Fruit fly (Drosophila melanogaster) whole organism, adult: Measurements from ENCODE around the gene tbc.

ENCODE experiments used
- CG11617 ChIP-seq: fragments of 200-800 bp; sonication (Bioruptor generic); optimal IDR thresholded peaks from 2 replicates; lab custom pipeline; 2017; ENCODE audit warnings: mild to moderate bottlenecking, missing biosample characterization, missing genetic modification reagents, missing genetic modification characterization
- CG12768 ChIP-seq: fragments of 200-800 bp; sonication (Bioruptor generic); optimal IDR thresholded peaks from 2 replicates; lab custom pipeline; 2017; ENCODE audit warnings: missing biosample characterization, missing genetic modification characterization, mild to moderate bottlenecking, moderate library complexity, missing genetic modification reagents
- CG7045 ChIP-seq: fragments of 200-800 bp; sonication (Bioruptor generic); optimal IDR thresholded peaks from 2 replicates; lab custom pipeline; 2017; ENCODE audit warnings: missing biosample characterization, mild to moderate bottlenecking, missing genetic modification characterization
- Crg-1 ChIP-seq: fragments of 200-800 bp; sonication (Bioruptor generic); optimal IDR thresholded peaks from 2 replicates; lab custom pipeline; 2016; ENCODE audit warnings: missing biosample characterization, missing genetic modification characterization
- Hr96 ChIP-seq: fragments of 200-800 bp; sonication (Bioruptor generic); optimal IDR thresholded peaks from 2 replicates; lab custom pipeline; 2016; ENCODE audit warnings: missing biosample characterization, missing genetic modification characterization
- bab1 ChIP-seq: fragments of 200-800 bp; sonication (Bioruptor generic); optimal IDR thresholded peaks from 3 replicates; lab custom pipeline; 2019; ENCODE audit warnings: missing biosample characterization, mild to moderate bottlenecking, missing genetic modification characterization, moderate library complexity
- cnc ChIP-seq, 2 experiments: fragments of >200 bp; optimal IDR thresholded peaks; 2 replicates each; lab custom pipeline; 2017
- kay ChIP-seq: fragments of 200-800 bp; sonication (Bioruptor generic); peaks from one replicate; lab custom pipeline; 2016; ENCODE audit warnings: missing biosample characterization, missing genetic modification characterization, borderline replicate concordance
- tj ChIP-seq: fragments of 200-800 bp; sonication (Bioruptor generic); optimal IDR thresholded peaks from 3 replicates; lab custom pipeline; 2017; ENCODE audit warnings: missing biosample characterization, mild to moderate bottlenecking, missing genetic modification characterization, moderate library complexity

dm6 chrX:20498989-20499388 lies 49.9 kb downstream of the tbc start:
- TF ChIP-seq tj (GFP tag; lab: Kevin White, UChicago) (no peak), bab1 (GFP tag; lab: Kevin White, UChicago) (no peak), kay (GFP tag; lab: Kevin White, UChicago) (no peak), CG7045 (no peak), Crg-1 (GFP tag; lab: Kevin White, UChicago) (no peak), Hr96 (GFP tag; lab: Kevin White, UChicago) (no peak), CG12768 (GFP tag; lab: Kevin White, UChicago) (no peak), CG11617 (no peak), cnc (optimal IDR thresholded peaks at IDR 0.05; lab: Kevin White, UChicago) (no peak)
